Worm (Caenorhabditis elegans): ENCODE data around the gene irld-3.

The irld-3 gene

ce11 chrV:3146932-3147331 is 8.5 kb upstream of the irld-3 start, which contains the start of gene srab-11:
Gene srab-11 (minus strand): TSS chrV:3147032.
- TF ChIP-seq nhr-11 (tag; optimal IDR thresholded peaks at IDR 0.05), result no peak

ce11 chrV:3145241-3145640 is 6.9 kb upstream of the irld-3 start:
- TF ChIP-seq syd-9 (tag; optimal IDR thresholded peaks at IDR 0.05) (no peak), K02D7.2 (tag; optimal IDR thresholded peaks at IDR 0.05) (no peak), unc-3 (GFP tag; conservative IDR thresholded peaks at IDR 0.05) (no peak), unc-3 (tag; optimal IDR thresholded peaks at IDR 0.05) (no peak)

- TF ChIP-seq madf-2 (tag; optimal IDR thresholded peaks at IDR 0.05) (no peak), lin-11 (tag; optimal IDR thresholded peaks at IDR 0.05) (no peak)
These were observed 6.1 kb upstream of the irld-3 start, which contains the start of gene srab-10 for ce11 chrV:3144494-3144893. Gene srab-10 (minus strand): TSS chrV:3144594.

ce11 chrV:3141190-3141589 is 2.8 kb upstream of the irld-3 start, which contains the start of gene srab-9:
Gene srab-9 (minus strand): TSS chrV:3141290.
- TF ChIP-seq hlh-13 (GFP tag; optimal IDR thresholded peaks at IDR 0.05), result no peak
- no peak for TF ChIP-seq pax-1 (tag; optimal IDR thresholded peaks at IDR 0.05)
- no peak for TF ChIP-seq dmd-4 (tag; optimal IDR thresholded peaks at IDR 0.05; ENCODE audit: borderline replicate concordance)
- TF ChIP-seq lin-11 (tag; optimal IDR thresholded peaks at IDR 0.05), result no peak
- TF ChIP-seq Y22D7AL.16 (tag; optimal IDR thresholded peaks at IDR 0.05), result no peak
- TF ChIP-seq pros-1 (tag; optimal IDR thresholded peaks at IDR 0.05), result no peak
- no peak for TF ChIP-seq lim-6 (tag; optimal IDR thresholded peaks at IDR 0.05)
- no peak for TF ChIP-seq mec-3 (tag; optimal IDR thresholded peaks at IDR 0.05; ENCODE audit: borderline replicate concordance)

- TF ChIP-seq ceh-14 (tag; optimal IDR thresholded peaks at IDR 0.05) (no peak), ceh-6 (GFP tag; optimal IDR thresholded peaks at IDR 0.05) (no peak), pat-9 (tag; optimal IDR thresholded peaks at IDR 0.05) (no peak), pros-1 (tag; optimal IDR thresholded peaks at IDR 0.05) (no peak), ceh-34 (tag; optimal IDR thresholded peaks at IDR 0.05) (no peak), ceh-30 (tag; optimal IDR thresholded peaks at IDR 0.05) (no peak), ceh-31 (tag; optimal IDR thresholded peaks at IDR 0.05) (no peak), T23F11.4 (GFP tag; optimal IDR thresholded peaks at IDR 0.05) (no peak)
These were observed 5.1 kb downstream of the irld-3 start, which contains the start of gene F02C9.2 for ce11 chrV:3133293-3133755. Gene F02C9.2 (plus strand): TSS chrV:3133705.

- TF ChIP-seq dmd-4 (tag; optimal IDR thresholded peaks at IDR 0.05; ENCODE audit: borderline replicate concordance), result no peak
- no peak for TF ChIP-seq rnt-1 (tag; optimal IDR thresholded peaks at IDR 0.05)
- no peak for TF ChIP-seq ceh-18 (tag; optimal IDR thresholded peaks at IDR 0.05)
- no peak for TF ChIP-seq mec-3 (tag; optimal IDR thresholded peaks at IDR 0.05; ENCODE audit: borderline replicate concordance)
- no peak for TF ChIP-seq pha-2 (tag; optimal IDR thresholded peaks at IDR 0.05)
- no peak for TF ChIP-seq che-1 (tag; optimal IDR thresholded peaks at IDR 0.05)
- TF ChIP-seq fkh-6 (tag; optimal IDR thresholded peaks at IDR 0.05), result no peak
- TF ChIP-seq pqm-1 (tag; optimal IDR thresholded peaks at IDR 0.05), result no peak
- TF ChIP-seq ceh-6 (GFP tag; optimal IDR thresholded peaks at IDR 0.05), result no peak
- no peak for TF ChIP-seq pros-1 (tag; optimal IDR thresholded peaks at IDR 0.05)
- no peak for TF ChIP-seq sox-4 (tag; optimal IDR thresholded peaks at IDR 0.05)
- TF ChIP-seq C08G9.2 (tag; optimal IDR thresholded peaks at IDR 0.05), result no peak
- no peak for TF ChIP-seq ceh-30 (tag; optimal IDR thresholded peaks at IDR 0.05)
- no peak for TF ChIP-seq ceh-24 (tag; optimal IDR thresholded peaks at IDR 0.05)
- no peak for TF ChIP-seq ceh-34 (tag; optimal IDR thresholded peaks at IDR 0.05)
- TF ChIP-seq ceh-48 (tag; optimal IDR thresholded peaks at IDR 0.05), result no peak
- TF ChIP-seq elt-2 (tag; optimal IDR thresholded peaks at IDR 0.05), result no peak
- TF ChIP-seq sdc-2 (tag; optimal IDR thresholded peaks at IDR 0.05), result no peak
- no peak for TF ChIP-seq ahr-1 (tag; optimal IDR thresholded peaks at IDR 0.05)
These were observed 6.3 kb downstream of the irld-3 start for ce11 chrV:3132116-3132515.
